Worm (Caenorhabditis elegans): ENCODE results near the gene F58D12.1.

DNA sequence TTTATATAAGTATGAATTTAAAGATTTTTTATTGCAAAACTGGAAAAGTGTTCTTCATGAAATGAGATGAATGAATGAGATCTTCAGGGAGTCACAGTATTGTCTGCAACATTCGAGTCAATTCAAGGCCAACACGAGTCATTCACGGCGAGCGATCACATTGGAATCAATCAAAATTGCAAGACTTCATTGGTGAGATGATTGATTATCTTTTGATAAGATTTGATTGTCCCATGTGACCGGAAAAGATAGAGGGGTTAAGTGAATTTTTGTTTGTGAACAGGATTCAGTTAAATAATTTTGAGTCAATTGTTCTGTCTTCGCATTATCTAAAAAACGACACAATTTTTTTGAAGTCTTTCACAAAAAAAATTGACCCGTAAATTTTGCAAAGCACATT, 45.6 kb downstream of the F58D12.1 start:
- TF ChIP-seq elt-1 (tag; optimal IDR thresholded peaks at IDR 0.05) (no peak), peb-1 (tag; optimal IDR thresholded peaks at IDR 0.05) (no peak), nhr-25 (tag; optimal IDR thresholded peaks at IDR 0.05) (peak; percentile 65), skn-1 (tag; optimal IDR thresholded peaks at IDR 0.05) (no peak), unc-62 (GFP tag; optimal IDR thresholded peaks at IDR 0.05) (no peak), ama-1 (optimal IDR thresholded peaks at IDR 0.05) (no peak), zag-1 (tag; optimal IDR thresholded peaks at IDR 0.05) (no peak)
